Worm (Caenorhabditis elegans) whole organism, midembryonic: Measurements from ENCODE around the gene C06E4.6.

Source experiments
- flt-1 ChIP-seq: fragments of 200-800 bp; sonication (Bioruptor generic); IDR thresholded peaks from 2 replicates; pipeline ENCODE4 v1.3.6; 2022; ENCODE audit warnings: missing genetic modification characterization, missing compliant biosample characterization
- med-1 ChIP-seq: sonication (generic microtip); optimal IDR thresholded peaks from 2 replicates; lab custom pipeline; 2017; ENCODE audit warnings: missing genetic modification characterization, mild to moderate bottlenecking, missing compliant biosample characterization, antibody characterized with exemption, missing genetic modification reagents; ENCODE audit not compliant: insufficient read depth
- tab-1 ChIP-seq: fragments of 200-800 bp; sonication (Bioruptor generic); IDR thresholded peaks from 2 replicates; pipeline ENCODE4 v1.3.6; 2022; ENCODE audit warnings: missing genetic modification characterization, missing compliant biosample characterization
- ztf-23 ChIP-seq: fragments of 200-800 bp; sonication (Bioruptor generic); IDR thresholded peaks from 2 replicates; pipeline ENCODE4 v1.3.6; 2022; ENCODE audit warnings: missing genetic modification reagents, missing genetic modification characterization, missing compliant biosample characterization
- ztf-29 ChIP-seq: fragments of 200-800 bp; sonication (Bioruptor generic); IDR thresholded peaks from 2 replicates; pipeline ENCODE4 v1.3.6; 2022; ENCODE audit warnings: missing genetic modification reagents, missing genetic modification characterization, missing compliant biosample characterization

- TF ChIP-seq ztf-23 (GFP tag; lab: Robert Waterston, UW): no peak
- TF ChIP-seq tab-1 (GFP tag; lab: Robert Waterston, UW): no peak
- no peak for TF ChIP-seq ztf-29
- TF ChIP-seq flt-1: no peak
- TF ChIP-seq med-1: no peak
Observed at ce11 chrIV:7208961-7209360, 49.1 kb downstream of the C06E4.6 start.
